Fruit fly (Drosophila melanogaster) whole organism, embryonic: ENCODE data around the gene orion.

ENCODE experiments used
- Bgb ChIP-seq: fragments of 200-800 bp; sonication (Bioruptor generic); IDR thresholded peaks from 2 replicates; pipeline ENCODE4 v1.3.6; 2022; ENCODE audit warnings: missing biosample characterization, missing genetic modification characterization; ENCODE audit not compliant: partially characterized antibody
- C15 ChIP-seq: fragments of 200-800 bp; sonication (Bioruptor generic); IDR thresholded peaks from 3 replicates; pipeline ENCODE4 v1.3.6; 2022; ENCODE audit warnings: missing biosample characterization, missing genetic modification characterization
- CG10543 ChIP-seq: fragments of 200-800 bp; sonication (Bioruptor generic); optimal IDR thresholded peaks from 3 replicates; lab custom pipeline; 2017; ENCODE audit warnings: missing biosample characterization, mild to moderate bottlenecking, missing genetic modification characterization, moderate library complexity
- CG10959 ChIP-seq: fragments of 200-800 bp; sonication (Bioruptor generic); IDR thresholded peaks from 2 replicates; pipeline ENCODE4 v1.3.6; 2022; ENCODE audit warnings: missing biosample characterization, missing genetic modification characterization
- CG13775 ChIP-seq: fragments of 200-800 bp; sonication (Bioruptor generic); optimal IDR thresholded peaks from 3 replicates; lab custom pipeline; 2017; ENCODE audit warnings: missing biosample characterization, mild to moderate bottlenecking, missing genetic modification characterization
- CG17359 ChIP-seq: fragments of 200-800 bp; sonication (Bioruptor generic); optimal IDR thresholded peaks from 3 replicates; lab custom pipeline; 2018; ENCODE audit warnings: missing biosample characterization, mild to moderate bottlenecking, missing genetic modification characterization, moderate library complexity
- CG17612 ChIP-seq: fragments of 200-800 bp; sonication (Bioruptor generic); IDR thresholded peaks from 2 replicates; pipeline ENCODE4 v1.3.6; 2022; ENCODE audit warnings: missing biosample characterization, missing genetic modification characterization
- CG2889 ChIP-seq: fragments of 200-800 bp; sonication (Bioruptor generic); IDR thresholded peaks from 3 replicates; pipeline ENCODE4 v1.3.6; 2022; ENCODE audit warnings: missing biosample characterization, missing genetic modification characterization
- CG30431 ChIP-seq: fragments of 200-800 bp; sonication (Bioruptor generic); optimal IDR thresholded peaks from 2 replicates; lab custom pipeline; 2017; ENCODE audit warnings: missing biosample characterization, missing genetic modification characterization
- CG32767 ChIP-seq: fragments of 200-800 bp; sonication (Bioruptor generic); IDR thresholded peaks from 2 replicates; pipeline ENCODE4 v1.3.6; 2022; ENCODE audit warnings: missing biosample characterization, missing genetic modification characterization
- CG32772 ChIP-seq: fragments of 200-800 bp; sonication (Bioruptor generic); IDR thresholded peaks from 2 replicates; pipeline ENCODE4 v1.3.6; 2022; ENCODE audit warnings: missing biosample characterization, missing genetic modification characterization
- CG34224 ChIP-seq: fragments of 200-800 bp; sonication (Bioruptor generic); IDR thresholded peaks from 3 replicates; pipeline ENCODE4 v1.3.6; 2022; ENCODE audit warnings: missing biosample characterization, missing genetic modification characterization; ENCODE audit not compliant: partially characterized antibody
- CG42726 ChIP-seq: fragments of 200-800 bp; sonication (Bioruptor generic); IDR thresholded peaks from 2 replicates; pipeline ENCODE4 v1.3.6; 2022; ENCODE audit warnings: missing biosample characterization, missing genetic modification characterization; ENCODE audit not compliant: partially characterized antibody
- CG4820 ChIP-seq: fragments of 200-800 bp; sonication (Bioruptor generic); optimal IDR thresholded peaks from 3 replicates; lab custom pipeline; 2016; ENCODE audit warnings: missing biosample characterization, missing genetic modification characterization
- CG7271 ChIP-seq: fragments of 200-800 bp; sonication (Bioruptor generic); optimal IDR thresholded peaks from 2 replicates; lab custom pipeline; 2018; ENCODE audit warnings: missing biosample characterization, mild to moderate bottlenecking, missing genetic modification characterization, moderate library complexity
- CG7357 ChIP-seq: fragments of 200-800 bp; sonication (Bioruptor generic); IDR thresholded peaks from 3 replicates; pipeline ENCODE4 v1.3.6; 2022; ENCODE audit warnings: missing biosample characterization, missing genetic modification characterization
- CG8359 ChIP-seq: fragments of 200-800 bp; sonication (Bioruptor generic); optimal IDR thresholded peaks from 2 replicates; lab custom pipeline; 2017; ENCODE audit warnings: missing biosample characterization, mild to moderate bottlenecking, missing genetic modification characterization, borderline replicate concordance
- Dfd ChIP-seq, 2 experiments: fragments of >200 bp; optimal IDR thresholded peaks; 2 replicates each; lab custom pipeline; 2017; ENCODE audit warnings: missing biosample characterization in 2 of 2, missing genetic modification characterization in 2 of 2
- HLH54F ChIP-seq: fragments of 200-800 bp; sonication (Bioruptor generic); optimal IDR thresholded peaks from 3 replicates; lab custom pipeline; 2016; ENCODE audit warnings: missing biosample characterization, missing genetic modification characterization
- HmgZ ChIP-seq: fragments of 200-800 bp; sonication (Bioruptor generic); optimal IDR thresholded peaks from 2 replicates; lab custom pipeline; 2018; ENCODE audit warnings: missing biosample characterization, mild to moderate bottlenecking, missing genetic modification characterization
- Hr39 ChIP-seq: fragments of >200 bp; optimal IDR thresholded peaks from 2 replicates; lab custom pipeline; 2017
- Hr51 ChIP-seq, 2 experiments: fragments of 200-800 bp; sonication (Bioruptor generic); optimal IDR thresholded peaks; 2 replicates in 1 of 2; 3 replicates in 1 of 2; lab custom pipeline; 2016 to 2018; ENCODE audit warnings: missing biosample characterization in 2 of 2, missing genetic modification characterization in 2 of 2, mild to moderate bottlenecking in 1 of 2, moderate library complexity in 1 of 2
- MBD-R2 ChIP-seq: fragments of 200-800 bp; sonication (Bioruptor generic); IDR thresholded peaks from 2 replicates; pipeline ENCODE4 v1.3.6; 2022; ENCODE audit warnings: missing biosample characterization, missing genetic modification characterization
- Med ChIP-seq: fragments of 200-800 bp; sonication (Bioruptor generic); peaks from one replicate; lab custom pipeline; 2016; ENCODE audit warnings: missing biosample characterization, missing genetic modification characterization, mild to moderate bottlenecking, inconsistent platforms, moderate library complexity
- Oli ChIP-seq: fragments of 200-800 bp; sonication (Bioruptor generic); optimal IDR thresholded peaks from 2 replicates; lab custom pipeline; 2018; ENCODE audit warnings: missing biosample characterization, mild to moderate bottlenecking, missing genetic modification characterization, moderate library complexity
- Optix ChIP-seq: fragments of 200-800 bp; sonication (Bioruptor generic); IDR thresholded peaks from 3 replicates; pipeline ENCODE4 v1.3.6; 2022; ENCODE audit warnings: missing biosample characterization, missing genetic modification characterization
- Scr ChIP-seq: fragments of 200-800 bp; sonication (Bioruptor generic); IDR thresholded peaks from 2 replicates; pipeline ENCODE4 v1.3.6; 2022; ENCODE audit warnings: missing biosample characterization, missing genetic modification characterization; ENCODE audit not compliant: partially characterized antibody
- ato ChIP-seq: fragments of 200-800 bp; sonication (Bioruptor generic); IDR thresholded peaks from 2 replicates; pipeline ENCODE4 v1.3.6; 2022; ENCODE audit warnings: missing biosample characterization, missing genetic modification characterization; ENCODE audit not compliant: partially characterized antibody
- btn ChIP-seq: fragments of 200-800 bp; sonication (Bioruptor generic); optimal IDR thresholded peaks from 2 replicates; lab custom pipeline; 2016; ENCODE audit warnings: missing biosample characterization, missing genetic modification characterization
- chif ChIP-seq, 2 experiments: fragments of 200-800 bp; sonication (Bioruptor generic); optimal IDR thresholded peaks; 3 replicates each; lab custom pipeline; 2016; ENCODE audit warnings: missing biosample characterization in 2 of 2, missing genetic modification characterization in 2 of 2
- crc ChIP-seq: fragments of 200-800 bp; sonication (Bioruptor generic); optimal IDR thresholded peaks from 2 replicates; lab custom pipeline; 2016; ENCODE audit warnings: missing biosample characterization, missing genetic modification characterization
- crp ChIP-seq, 2 experiments: fragments of 200-800 bp; sonication (Bioruptor generic); optimal IDR thresholded peaks; 2 replicates in 1 of 2; 3 replicates in 1 of 2; lab custom pipeline; 2017; ENCODE audit warnings: missing biosample characterization in 2 of 2, missing genetic modification characterization in 2 of 2, mild to moderate bottlenecking in 1 of 2, moderate library complexity in 1 of 2
- dati ChIP-seq: fragments of 200-800 bp; sonication (Bioruptor generic); IDR thresholded peaks from 2 replicates; pipeline ENCODE4 v1.3.6; 2022; ENCODE audit warnings: missing biosample characterization, missing genetic modification characterization
- fd102C ChIP-seq: fragments of 200-800 bp; sonication (Bioruptor generic); optimal IDR thresholded peaks from 2 replicates; lab custom pipeline; 2018; ENCODE audit warnings: missing biosample characterization, mild to moderate bottlenecking, missing genetic modification characterization, moderate library complexity
- gro ChIP-seq: fragments of 200-800 bp; sonication (Bioruptor generic); optimal IDR thresholded peaks from 2 replicates; lab custom pipeline; 2016; ENCODE audit warnings: missing biosample characterization, missing genetic modification characterization
- gsb ChIP-seq: fragments of 200-800 bp; sonication (Bioruptor generic); IDR thresholded peaks from 2 replicates; pipeline ENCODE4 v1.3.6; 2022; ENCODE audit warnings: missing biosample characterization, missing genetic modification characterization
- lab ChIP-seq: fragments of 200-800 bp; sonication (Bioruptor generic); optimal IDR thresholded peaks from 3 replicates; lab custom pipeline; 2017; ENCODE audit warnings: missing biosample characterization, missing genetic modification characterization, mild to moderate bottlenecking, moderate library complexity, missing genetic modification reagents
- lbe ChIP-seq: fragments of 200-800 bp; sonication (Bioruptor generic); optimal IDR thresholded peaks from 2 replicates; lab custom pipeline; 2016; ENCODE audit warnings: missing biosample characterization, mild to moderate bottlenecking, missing genetic modification characterization
- lilli ChIP-seq: fragments of 200-800 bp; sonication (Bioruptor generic); optimal IDR thresholded peaks from 3 replicates; lab custom pipeline; 2016; ENCODE audit warnings: missing biosample characterization, missing genetic modification characterization
- nerfin-2 ChIP-seq: fragments of 200-800 bp; sonication (Bioruptor generic); IDR thresholded peaks from 2 replicates; pipeline ENCODE4 v1.3.6; 2022; ENCODE audit warnings: missing biosample characterization, missing genetic modification characterization; ENCODE audit not compliant: partially characterized antibody
- p53 ChIP-seq: fragments of 200-800 bp; sonication (Bioruptor generic); optimal IDR thresholded peaks from 2 replicates; lab custom pipeline; 2016; ENCODE audit warnings: missing biosample characterization, missing genetic modification characterization
- pho ChIP-seq: fragments of 200-800 bp; sonication (Bioruptor generic); optimal IDR thresholded peaks from 2 replicates; lab custom pipeline; 2016; ENCODE audit warnings: missing biosample characterization, missing genetic modification characterization
- sens ChIP-seq: fragments of 200-800 bp; sonication (Bioruptor generic); peaks from one replicate; lab custom pipeline; 2016; ENCODE audit warnings: missing biosample characterization, missing genetic modification characterization
- seq ChIP-seq: fragments of 200-800 bp; sonication (Bioruptor generic); IDR thresholded peaks from 2 replicates; pipeline ENCODE4 v1.3.6; 2022; ENCODE audit warnings: missing biosample characterization, missing genetic modification characterization
- sima ChIP-seq: fragments of 200-800 bp; sonication (Bioruptor generic); optimal IDR thresholded peaks from 2 replicates; lab custom pipeline; 2016; ENCODE audit warnings: missing biosample characterization, missing genetic modification characterization
- sisA ChIP-seq: fragments of 200-800 bp; sonication (Bioruptor generic); IDR thresholded peaks from 2 replicates; pipeline ENCODE4 v1.3.6; 2022; ENCODE audit warnings: missing biosample characterization, missing genetic modification characterization
- slou ChIP-seq: fragments of 200-800 bp; sonication (Bioruptor generic); optimal IDR thresholded peaks from 3 replicates; lab custom pipeline; 2016; ENCODE audit warnings: missing biosample characterization, missing genetic modification characterization
- vvl ChIP-seq: fragments of 200-800 bp; sonication (Bioruptor generic); IDR thresholded peaks from 2 replicates; pipeline ENCODE4 v1.3.6; 2022; ENCODE audit warnings: missing biosample characterization, missing genetic modification characterization
- wek ChIP-seq: fragments of 200-800 bp; sonication (Bioruptor generic); optimal IDR thresholded peaks from 3 replicates; lab custom pipeline; 2018; ENCODE audit warnings: missing biosample characterization, mild to moderate bottlenecking, missing genetic modification characterization, moderate library complexity
- yki ChIP-seq: fragments of >200 bp; optimal IDR thresholded peaks from 3 replicates; lab custom pipeline; 2018
- z ChIP-seq: fragments of 200-800 bp; sonication (Bioruptor generic); IDR thresholded peaks from 3 replicates; pipeline ENCODE4 v1.3.6; 2022; ENCODE audit warnings: missing biosample characterization, missing genetic modification characterization
- zfh1 ChIP-seq: fragments of 200-800 bp; sonication (Bioruptor generic); IDR thresholded peaks from 3 replicates; pipeline ENCODE4 v1.3.6; 2022; ENCODE audit warnings: missing biosample characterization, missing genetic modification characterization

The orion gene

dm6 chrX:7946858-7947313, at the start of gene orion (continued):
- no peak for TF ChIP-seq crc
- TF ChIP-seq z, result no peak
- TF ChIP-seq sens (GFP tag; lab: Kevin White, UChicago), result peak; percentile 84
- TF ChIP-seq CG10959 (GFP tag; lab: Robert Waterston, UW), result no peak
- TF ChIP-seq CG30431 (GFP tag; lab: Kevin White, UChicago), result no peak
- TF ChIP-seq lab (GFP tag; lab: Kevin White, UChicago), result no peak
- TF ChIP-seq wek (GFP tag; lab: Kevin White, UChicago), result no peak
- no peak for TF ChIP-seq lbe (GFP tag; lab: Kevin White, UChicago)
- TF ChIP-seq C15, result no peak
- peak in 1 of 2 experiments; percentile 7 for TF ChIP-seq crp (GFP tag; optimal IDR thresholded peaks at IDR 0.05; lab: Kevin White, UChicago)
- TF ChIP-seq CG2889, result no peak
- TF ChIP-seq HmgZ (tag; lab: Kevin White, UChicago), result peak; percentile 12
- TF ChIP-seq sima (GFP tag; lab: Kevin White, UChicago), result no peak
- TF ChIP-seq CG32772 (GFP tag; lab: Robert Waterston, UW), result no peak
- TF ChIP-seq yki (lab: Kevin White, UChicago), result no peak
- peak; percentile 79 for TF ChIP-seq Scr (GFP tag; lab: Robert Waterston, UW)
- peak; percentile 62; the same call in 1 of the 2 replicates for TF ChIP-seq CG42726
- peak; percentile 53; the same call in 1 of the 3 replicates for TF ChIP-seq Optix (GFP tag; lab: Robert Waterston, UW)
- TF ChIP-seq chif (GFP tag; optimal IDR thresholded peaks at IDR 0.05; lab: Kevin White, UChicago), result no peak
- TF ChIP-seq Oli, result no peak
- TF ChIP-seq dati (GFP tag; lab: Robert Waterston, UW), result no peak
- no peak for TF ChIP-seq gro
- peak; percentile 62 for TF ChIP-seq vvl (GFP tag; lab: Robert Waterston, UW)
- peak; percentile 32; the same call in 1 of the 2 replicates for TF ChIP-seq gsb (GFP tag; lab: Robert Waterston, UW)
- TF ChIP-seq Hr51 (GFP tag; optimal IDR thresholded peaks at IDR 0.05; lab: Kevin White, UChicago), result no peak
- TF ChIP-seq CG17359, result no peak
- no peak for TF ChIP-seq Hr39
- TF ChIP-seq CG7271, result no peak
- peak; percentile 72 for TF ChIP-seq ato (GFP tag; lab: Robert Waterston, UW)
- 0 out of 3 replicates have a peak, but pooled peaks have one; percentile 25 for TF ChIP-seq zfh1
- TF ChIP-seq pho (GFP tag; lab: Kevin White, UChicago), result no peak
- TF ChIP-seq CG7357 (GFP tag; lab: Robert Waterston, UW), result no peak
- TF ChIP-seq MBD-R2 (GFP tag; lab: Robert Waterston, UW), result peak; percentile 40; the same call in 1 of the 2 replicates
- no peak for TF ChIP-seq sisA (GFP tag; lab: Robert Waterston, UW)
- no peak for TF ChIP-seq fd102C (GFP tag; lab: Kevin White, UChicago)
- no peak for TF ChIP-seq HLH54F
- TF ChIP-seq Bgb, result peak; percentile 82
- no peak for TF ChIP-seq Dfd (GFP tag; optimal IDR thresholded peaks at IDR 0.05; lab: Kevin White, UChicago)
- no peak for TF ChIP-seq CG32767 (GFP tag; lab: Robert Waterston, UW)
- TF ChIP-seq lilli, result peak; percentile 42
- no peak for TF ChIP-seq btn (GFP tag; lab: Kevin White, UChicago)
- TF ChIP-seq seq, result no peak
- TF ChIP-seq CG4820 (GFP tag; lab: Kevin White, UChicago), result no peak
- no peak for TF ChIP-seq CG8359
- peak; percentile 82 for TF ChIP-seq CG34224 (GFP tag; lab: Robert Waterston, UW)
- peak; percentile 87 for TF ChIP-seq Med (GFP tag; lab: Kevin White, UChicago)
- TF ChIP-seq CG17612, result no peak
- TF ChIP-seq p53 (GFP tag; lab: Kevin White, UChicago), result no peak
- no peak for TF ChIP-seq slou
- TF ChIP-seq nerfin-2 (GFP tag; lab: Robert Waterston, UW), result peak; percentile 59
- peak; percentile 11 for TF ChIP-seq CG13775 (GFP tag; lab: Kevin White, UChicago)
- TF ChIP-seq CG10543 (GFP tag; lab: Kevin White, UChicago), result peak; percentile 66
